Worm (Caenorhabditis elegans): Measurements from ENCODE around the gene F08G2.7.

ce11 chrII:13862453-13862852 is 21.5 kb upstream of the F08G2.7 start:
- TF ChIP-seq tbx-37 (GFP tag; conservative IDR thresholded peaks at IDR 0.05) (no peak), flt-1 (GFP tag; IDR thresholded peaks at IDR 0.05) (no peak), aly-1 (tag; optimal IDR thresholded peaks at IDR 0.05) (no peak), F13C5.2 (tag; optimal IDR thresholded peaks at IDR 0.05) (no peak), ceh-13 (GFP tag; optimal IDR thresholded peaks at IDR 0.05) (no peak), B0310.2 (tag; optimal IDR thresholded peaks at IDR 0.05) (no peak), ama-1 (optimal IDR thresholded peaks at IDR 0.05) (no peak), tra-4 (tag; optimal IDR thresholded peaks at IDR 0.05) (no peak)
